Fruit fly (Drosophila melanogaster) whole organism, prepupa: ENCODE results near the gene sff.

Experiments used
- Blimp-1 ChIP-seq: fragments of 200-800 bp; sonication (Bioruptor generic); optimal IDR thresholded peaks from 3 replicates; lab custom pipeline; 2017; ENCODE audit warnings: missing biosample characterization, missing genetic modification characterization, mild to moderate bottlenecking, moderate library complexity, missing genetic modification reagents
- CG11294 ChIP-seq: fragments of 200-800 bp; sonication (Bioruptor generic); IDR thresholded peaks from 2 replicates; pipeline ENCODE4 v1.3.6; 2022; ENCODE audit warnings: missing biosample characterization, missing genetic modification characterization
- CG11762 ChIP-seq: fragments of 200-800 bp; sonication (Bioruptor generic); optimal IDR thresholded peaks from 3 replicates; lab custom pipeline; 2016; ENCODE audit warnings: missing biosample characterization, missing genetic modification characterization; ENCODE audit not compliant: insufficient read depth
- CG11902 ChIP-seq: fragments of 200-800 bp; sonication (Bioruptor generic); optimal IDR thresholded peaks from 3 replicates; lab custom pipeline; 2016; ENCODE audit warnings: missing biosample characterization, missing genetic modification characterization
- CG15336 ChIP-seq: fragments of 200-800 bp; sonication (Bioruptor generic); IDR thresholded peaks from 2 replicates; pipeline ENCODE4 v1.3.6; 2022; ENCODE audit warnings: missing biosample characterization, missing genetic modification characterization
- CG1621 ChIP-seq: fragments of 200-800 bp; sonication (Bioruptor generic); optimal IDR thresholded peaks from 3 replicates; lab custom pipeline; 2018; ENCODE audit warnings: missing biosample characterization, mild to moderate bottlenecking, missing genetic modification characterization
- CG3032 ChIP-seq: fragments of 200-800 bp; optimal IDR thresholded peaks from 2 replicates; lab custom pipeline; 2019; ENCODE audit warnings: missing biosample characterization, mild to moderate bottlenecking, missing genetic modification characterization, moderate library complexity
- CG31627 ChIP-seq: fragments of 200-800 bp; sonication (Bioruptor generic); optimal IDR thresholded peaks from 3 replicates; lab custom pipeline; 2016; ENCODE audit warnings: missing biosample characterization, missing genetic modification characterization
- CG32006 ChIP-seq: fragments of 200-800 bp; sonication (Bioruptor generic); optimal IDR thresholded peaks from 3 replicates; lab custom pipeline; 2017; ENCODE audit warnings: missing biosample characterization, mild to moderate bottlenecking, missing genetic modification characterization
- CG34406 ChIP-seq: fragments of 200-800 bp; sonication (Bioruptor generic); optimal IDR thresholded peaks from 3 replicates; lab custom pipeline; 2016; ENCODE audit warnings: missing biosample characterization, missing genetic modification characterization
- CG3919 ChIP-seq: fragments of 200-800 bp; sonication (Bioruptor generic); optimal IDR thresholded peaks from 3 replicates; lab custom pipeline; 2016; ENCODE audit warnings: missing biosample characterization, missing genetic modification characterization
- CG4318 ChIP-seq: fragments of 200-800 bp; sonication (Bioruptor generic); optimal IDR thresholded peaks from 3 replicates; lab custom pipeline; 2017; ENCODE audit warnings: missing biosample characterization, mild to moderate bottlenecking, missing genetic modification characterization
- CG6163 ChIP-seq: fragments of 200-800 bp; sonication (Bioruptor generic); IDR thresholded peaks from 3 replicates; pipeline ENCODE4 v1.3.6; 2022; ENCODE audit warnings: missing biosample characterization, missing genetic modification characterization
- CG6276 ChIP-seq: fragments of 200-800 bp; sonication (Bioruptor generic); optimal IDR thresholded peaks from 2 replicates; lab custom pipeline; 2017; ENCODE audit warnings: missing biosample characterization, mild to moderate bottlenecking, missing genetic modification characterization
- CG6792 ChIP-seq: fragments of 200-800 bp; sonication (Bioruptor generic); optimal IDR thresholded peaks from 3 replicates; lab custom pipeline; 2016; ENCODE audit warnings: missing biosample characterization, missing genetic modification characterization
- CG6808 ChIP-seq: fragments of 200-800 bp; sonication (Bioruptor generic); optimal IDR thresholded peaks from 3 replicates; lab custom pipeline; 2017; ENCODE audit warnings: missing biosample characterization, missing genetic modification characterization, mild to moderate bottlenecking, moderate library complexity, missing genetic modification reagents
- CG6854 ChIP-seq: fragments of 200-800 bp; sonication (Bioruptor generic); optimal IDR thresholded peaks from 2 replicates; lab custom pipeline; 2017; ENCODE audit warnings: missing biosample characterization, mild to moderate bottlenecking, missing genetic modification characterization
- CG7368 ChIP-seq: fragments of 200-800 bp; sonication (Bioruptor generic); optimal IDR thresholded peaks from 3 replicates; lab custom pipeline; 2016; ENCODE audit warnings: missing biosample characterization, missing genetic modification characterization
- CG8119 ChIP-seq: fragments of 200-800 bp; sonication (Bioruptor generic); IDR thresholded peaks from 3 replicates; pipeline ENCODE4 v1.3.6; 2022; ENCODE audit warnings: missing biosample characterization, missing genetic modification characterization
- CG8632 ChIP-seq: fragments of 200-800 bp; sonication (Bioruptor generic); optimal IDR thresholded peaks from 3 replicates; lab custom pipeline; 2016; ENCODE audit warnings: missing biosample characterization, missing genetic modification characterization
- CG9139 ChIP-seq: fragments of 200-800 bp; sonication (Bioruptor generic); optimal IDR thresholded peaks from 3 replicates; lab custom pipeline; 2017; ENCODE audit warnings: missing biosample characterization, mild to moderate bottlenecking, missing genetic modification characterization
- Eip75B ChIP-seq: fragments of 200-800 bp; sonication (Bioruptor generic); optimal IDR thresholded peaks from 3 replicates; lab custom pipeline; 2016; ENCODE audit warnings: missing biosample characterization, missing genetic modification characterization
- Eip78C ChIP-seq: fragments of 200-800 bp; sonication (Bioruptor generic); peaks from one replicate; lab custom pipeline; 2016; ENCODE audit warnings: missing biosample characterization, missing genetic modification characterization
- Eip93F ChIP-seq: fragments of 200-800 bp; sonication (Bioruptor generic); optimal IDR thresholded peaks from 2 replicates; lab custom pipeline; 2016; ENCODE audit warnings: missing biosample characterization, mild to moderate bottlenecking, missing genetic modification characterization
- Ets21C ChIP-seq: fragments of 200-800 bp; sonication (Bioruptor generic); optimal IDR thresholded peaks from 3 replicates; lab custom pipeline; 2016; ENCODE audit warnings: missing biosample characterization, missing genetic modification characterization
- Ets96B ChIP-seq: fragments of 200-800 bp; optimal IDR thresholded peaks from 2 replicates; lab custom pipeline; 2019; ENCODE audit warnings: missing biosample characterization, mild to moderate bottlenecking, missing genetic modification characterization, moderate library complexity
- Gug ChIP-seq: fragments of 200-800 bp; sonication (Bioruptor generic); IDR thresholded peaks from 2 replicates; pipeline ENCODE4 v1.3.6; 2022; ENCODE audit warnings: missing biosample characterization, missing genetic modification characterization
- Hr38 ChIP-seq: sonication (Bioruptor generic); optimal IDR thresholded peaks from 2 replicates; lab custom pipeline; 2016; ENCODE audit warnings: missing biosample characterization, missing genetic modification characterization
- Hr39 ChIP-seq: fragments of 200-800 bp; sonication (Bioruptor generic); optimal IDR thresholded peaks from 2 replicates; lab custom pipeline; 2016; ENCODE audit warnings: missing biosample characterization, missing genetic modification characterization
- OdsH ChIP-seq: fragments of 200-800 bp; sonication (Bioruptor generic); optimal IDR thresholded peaks from 3 replicates; lab custom pipeline; 2016; ENCODE audit warnings: missing biosample characterization, missing genetic modification characterization
- Sox14 ChIP-seq: fragments of 200-800 bp; sonication (Bioruptor generic); optimal IDR thresholded peaks from 3 replicates; lab custom pipeline; 2016; ENCODE audit warnings: missing biosample characterization, missing genetic modification characterization
- Sox15 ChIP-seq: fragments of 200-800 bp; sonication (Bioruptor generic); optimal IDR thresholded peaks from 3 replicates; lab custom pipeline; 2016; ENCODE audit warnings: missing biosample characterization, missing genetic modification characterization
- acj6 ChIP-seq: fragments of 200-800 bp; sonication (Bioruptor generic); optimal IDR thresholded peaks from 3 replicates; lab custom pipeline; 2016; ENCODE audit warnings: missing biosample characterization, missing genetic modification characterization
- cyc ChIP-seq: fragments of 200-800 bp; sonication (Bioruptor generic); optimal IDR thresholded peaks from 3 replicates; lab custom pipeline; 2016; ENCODE audit warnings: missing biosample characterization, missing genetic modification characterization
- dac ChIP-seq: fragments of 200-800 bp; sonication (Bioruptor generic); optimal IDR thresholded peaks from 2 replicates; lab custom pipeline; 2017; ENCODE audit warnings: missing biosample characterization, mild to moderate bottlenecking, missing genetic modification characterization
- dsx ChIP-seq: fragments of 200-800 bp; optimal IDR thresholded peaks from 3 replicates; lab custom pipeline; 2019; ENCODE audit warnings: missing biosample characterization, mild to moderate bottlenecking, missing genetic modification characterization, moderate library complexity; ENCODE audit not compliant: poor library complexity, severe bottlenecking
- fd59A ChIP-seq: fragments of 200-800 bp; sonication (Bioruptor generic); optimal IDR thresholded peaks from 2 replicates; lab custom pipeline; 2017; ENCODE audit warnings: missing biosample characterization, mild to moderate bottlenecking, missing genetic modification characterization, missing genetic modification reagents
- fd85E ChIP-seq: fragments of 200-800 bp; sonication (Bioruptor generic); optimal IDR thresholded peaks from 3 replicates; lab custom pipeline; 2016; ENCODE audit warnings: missing biosample characterization, missing genetic modification characterization
- net ChIP-seq: fragments of 200-800 bp; sonication (Bioruptor generic); optimal IDR thresholded peaks from 3 replicates; lab custom pipeline; 2016; ENCODE audit warnings: missing biosample characterization, missing genetic modification characterization
- pdm3 ChIP-seq: fragments of 200-800 bp; sonication (Bioruptor generic); optimal IDR thresholded peaks from 3 replicates; lab custom pipeline; 2016; ENCODE audit warnings: missing biosample characterization, missing genetic modification characterization
- salr ChIP-seq, 2 experiments: fragments of 200-800 bp; sonication (Bioruptor generic); optimal IDR thresholded peaks; 3 replicates each; lab custom pipeline; 2016 to 2018; ENCODE audit warnings: missing biosample characterization in 2 of 2, missing genetic modification characterization in 2 of 2, mild to moderate bottlenecking in 1 of 2
- topi ChIP-seq: fragments of 200-800 bp; sonication (Bioruptor generic); optimal IDR thresholded peaks from 3 replicates; lab custom pipeline; 2016; ENCODE audit warnings: missing biosample characterization, missing genetic modification characterization
- vri ChIP-seq: fragments of 200-800 bp; sonication (Bioruptor generic); optimal IDR thresholded peaks from 3 replicates; lab custom pipeline; 2016; ENCODE audit warnings: missing biosample characterization, mild to moderate bottlenecking, missing genetic modification characterization

sff gene

DNA sequence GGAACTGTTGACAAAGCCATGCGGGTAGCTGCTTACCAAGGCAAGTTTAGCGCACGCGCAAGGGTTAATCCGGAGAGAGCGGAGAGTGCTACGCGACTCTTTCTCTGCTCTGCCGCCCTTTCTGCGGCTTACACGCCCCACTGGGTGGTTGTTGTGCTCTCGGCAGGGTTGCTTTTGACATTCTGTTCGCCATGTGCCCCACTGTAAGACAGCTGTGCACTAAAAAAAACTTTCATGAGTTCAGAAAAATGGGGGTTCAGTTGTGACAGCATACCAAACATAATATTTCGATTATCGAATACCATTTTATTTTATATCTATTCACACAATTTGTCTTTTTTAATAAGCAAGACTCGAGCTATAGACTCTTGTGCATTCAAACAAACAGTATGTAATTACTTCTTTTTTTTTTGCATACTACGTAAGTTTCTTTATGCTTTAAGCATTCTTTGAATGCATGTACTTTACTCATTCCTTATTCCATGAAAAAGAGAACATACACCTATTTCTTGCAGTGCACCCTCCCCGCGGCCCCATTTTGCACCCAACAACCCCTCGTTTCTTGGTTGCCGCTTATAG, 3.5 kb downstream of the sff start (continued):
- TF ChIP-seq CG3919 (GFP tag; lab: Kevin White, UChicago): peak; percentile 16
- no peak for TF ChIP-seq CG11294 (GFP tag; lab: Robert Waterston, UW)
- TF ChIP-seq CG4318: peak; percentile 17
- no peak for TF ChIP-seq Ets21C (GFP tag; lab: Kevin White, UChicago)
- TF ChIP-seq dac (GFP tag; lab: Kevin White, UChicago): no peak
- no peak for TF ChIP-seq fd85E
- TF ChIP-seq CG11902 (GFP tag; lab: Kevin White, UChicago): no peak
- peak; percentile 37 for TF ChIP-seq topi

DNA sequence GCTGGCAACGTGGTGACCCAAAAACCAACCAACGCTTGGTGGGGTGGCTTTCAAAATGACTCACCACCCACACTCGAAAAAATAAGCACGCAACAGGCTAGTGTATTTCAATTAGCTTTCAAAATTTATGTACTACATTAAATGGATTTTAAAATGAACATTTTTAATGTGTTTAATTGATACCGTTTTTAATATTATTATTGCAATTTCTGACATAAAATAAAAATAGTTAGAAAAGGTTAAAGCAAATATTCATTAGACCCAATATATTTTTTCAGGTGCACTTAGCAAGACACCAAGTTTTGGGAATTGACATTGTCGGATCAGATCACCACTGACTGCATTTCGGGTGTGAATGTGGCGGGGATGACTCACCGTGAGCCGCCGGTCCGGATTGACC, 18.4 kb downstream of the sff start:
- TF ChIP-seq CG6792 (GFP tag; lab: Kevin White, UChicago): no peak
- no peak for TF ChIP-seq CG6276
- TF ChIP-seq Blimp-1 (GFP tag; lab: Kevin White, UChicago): no peak
- TF ChIP-seq net (GFP tag; lab: Kevin White, UChicago): no peak
- no peak for TF ChIP-seq salr (GFP tag; optimal IDR thresholded peaks at IDR 0.05; lab: Kevin White, UChicago)
- no peak for TF ChIP-seq Ets96B
- TF ChIP-seq Sox14 (GFP tag; lab: Kevin White, UChicago): no peak
- TF ChIP-seq fd85E: no peak
- TF ChIP-seq Gug (GFP tag; lab: Robert Waterston, UW): no peak
- TF ChIP-seq pdm3 (GFP tag; lab: Kevin White, UChicago): no peak
- TF ChIP-seq, all 60 proteins: peak for 0

DNA sequence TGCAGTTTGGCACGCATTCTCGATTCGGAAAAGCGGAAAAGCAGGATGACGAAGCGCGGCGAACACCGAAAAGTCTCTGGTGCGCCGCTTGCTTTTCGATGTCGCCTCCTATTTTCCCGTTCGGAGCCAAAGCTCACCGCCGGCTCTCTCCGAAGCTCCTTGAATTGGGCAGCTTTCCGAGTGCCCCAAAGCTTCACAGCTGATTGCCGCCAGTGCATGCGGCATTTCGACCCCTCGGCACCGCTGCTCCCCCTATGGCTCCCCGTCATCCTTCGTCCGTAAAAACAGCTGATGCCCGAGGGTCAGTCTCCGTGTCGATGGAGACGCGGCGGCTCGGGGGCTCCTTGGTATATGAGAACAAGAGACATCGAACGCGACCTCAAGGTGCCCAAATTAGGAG, 25.7 kb downstream of the sff start, which contains the start of gene pHCl-1:
pHCl-1 (minus strand) TSS at position 78 of the 400 bp plus-strand sequence.
- no peak for TF ChIP-seq CG3919 (GFP tag; lab: Kevin White, UChicago)
- TF ChIP-seq Eip78C: peak; percentile 34

DNA sequence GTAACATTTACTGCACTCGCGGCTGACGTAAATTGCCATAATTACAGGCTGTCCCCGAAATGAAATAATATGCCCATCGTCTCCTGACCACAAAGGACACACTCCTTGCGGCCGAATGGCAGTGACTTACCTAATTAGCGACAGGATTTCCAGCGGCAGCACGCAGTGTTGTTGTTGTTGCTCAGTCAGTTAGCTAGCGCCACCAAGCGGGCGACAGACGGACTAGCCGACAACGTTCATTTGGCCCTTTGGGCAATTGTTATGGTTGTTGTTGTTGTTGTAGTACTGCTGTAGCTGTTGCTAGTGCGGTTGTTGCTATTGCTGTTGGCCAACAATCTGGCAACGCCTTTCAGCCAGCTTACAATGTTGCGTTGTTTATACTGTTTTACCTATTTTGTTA, 31.2 kb downstream of the sff start:
- TF ChIP-seq CG11762 (GFP tag; lab: Kevin White, UChicago) (no peak), dsx (peak; percentile 5)

DNA sequence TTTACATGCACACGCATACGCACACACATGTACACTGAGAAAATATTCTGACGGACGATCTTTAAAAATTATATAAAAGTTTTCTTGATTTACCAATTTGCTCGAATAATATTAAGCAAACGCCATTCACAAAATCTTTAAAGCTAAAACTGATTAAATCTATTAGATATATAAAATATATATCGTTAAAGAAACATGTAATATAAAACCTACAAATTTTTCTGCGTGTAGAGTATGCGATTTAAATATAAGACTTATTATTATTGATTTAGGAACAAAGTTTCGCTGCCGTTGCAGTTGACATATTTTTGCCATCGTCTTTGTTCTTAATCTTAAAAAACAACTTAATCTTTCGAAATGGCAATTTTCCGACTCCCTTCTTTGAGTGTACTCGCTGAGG, 47.1 kb downstream of the sff start:
- TF ChIP-seq Sox15 (no peak), Ets96B (peak; percentile 44), CG6854 (no peak), Ets21C (GFP tag; lab: Kevin White, UChicago) (no peak), Eip93F (GFP tag; lab: Kevin White, UChicago) (no peak), Hr39 (no peak), fd59A (no peak), CG7368 (GFP tag; lab: Kevin White, UChicago) (no peak), CG11762 (GFP tag; lab: Kevin White, UChicago) (no peak), Gug (GFP tag; lab: Robert Waterston, UW) (no peak), topi (no peak), cyc (GFP tag; lab: Kevin White, UChicago) (no peak), CG11902 (GFP tag; lab: Kevin White, UChicago) (no peak), CG34406 (GFP tag; lab: Kevin White, UChicago) (peak; percentile 19), CG6808 (GFP tag; lab: Kevin White, UChicago) (peak; percentile 24), CG6163 (GFP tag; lab: Robert Waterston, UW) (no peak), acj6 (GFP tag; lab: Kevin White, UChicago) (peak; percentile 18), vri (GFP tag; lab: Kevin White, UChicago) (no peak), net (GFP tag; lab: Kevin White, UChicago) (no peak), Eip75B (GFP tag; lab: Kevin White, UChicago) (no peak), CG15336 (no peak), Hr38 (GFP tag; lab: Kevin White, UChicago) (no peak), CG3032 (tag; lab: Kevin White, UChicago) (no peak), CG8119 (GFP tag; lab: Robert Waterston, UW) (0 out of 3 replicates have a peak, but pooled peaks have one; percentile 20), Sox14 (GFP tag; lab: Kevin White, UChicago) (no peak), CG8632 (GFP tag; lab: Kevin White, UChicago) (no peak), CG32006 (GFP tag; lab: Kevin White, UChicago) (peak; percentile 57), OdsH (GFP tag; lab: Kevin White, UChicago) (peak; percentile 17), CG1621 (tag; lab: Kevin White, UChicago) (no peak), CG31627 (GFP tag; lab: Kevin White, UChicago) (no peak), CG9139 (GFP tag; lab: Kevin White, UChicago) (no peak), CG11294 (GFP tag; lab: Robert Waterston, UW) (no peak), dsx (no peak)
